Fruit fly (Drosophila melanogaster): ENCODE results near the gene eEF1gamma.

DNA sequence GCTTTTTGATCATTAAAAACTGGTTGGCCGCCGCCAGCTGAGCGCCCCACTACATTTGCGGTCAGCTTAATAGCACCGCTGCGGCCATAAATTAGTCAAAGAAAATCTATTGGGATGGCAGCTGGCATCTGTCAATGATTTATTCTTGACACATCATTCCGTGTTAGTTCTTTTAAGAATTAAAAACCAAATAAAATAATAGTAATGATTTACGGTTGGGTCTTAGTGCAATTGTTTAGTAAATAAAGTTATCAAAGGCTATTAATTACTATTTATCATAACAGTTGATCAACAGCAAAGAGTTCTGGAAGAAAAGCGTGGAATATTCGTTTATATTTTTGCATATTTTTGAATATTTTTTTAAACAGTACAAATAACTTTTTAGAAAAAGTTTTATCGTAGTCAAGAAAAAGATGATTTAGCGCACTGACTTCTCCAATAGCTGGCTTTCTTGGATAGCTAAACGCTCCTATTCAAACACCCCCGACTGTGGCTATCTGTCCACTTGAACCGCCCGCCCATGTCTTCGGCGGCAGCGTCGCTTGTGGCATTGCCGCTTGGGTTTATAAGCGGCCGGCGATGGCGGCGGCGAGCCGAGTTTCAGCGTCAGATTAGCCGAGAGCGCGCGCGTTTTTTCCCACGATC, 22.9 kb upstream of the eEF1gamma start, which contains the start of gene CG14515:
- no peak for TF ChIP-seq CTCF (optimal IDR thresholded peaks at IDR 0.05)
- no peak for TF ChIP-seq CG8478 (optimal IDR thresholded peaks at IDR 0.05)
